Fruit fly (Drosophila melanogaster) whole organism, embryonic: Measurements from ENCODE around the gene CG13930.

Source experiments
- Atf6 ChIP-seq: fragments of 200-800 bp; sonication (Bioruptor generic); IDR thresholded peaks from 2 replicates; pipeline ENCODE4 v1.3.6; 2022; ENCODE audit warnings: missing biosample characterization, missing genetic modification characterization
- BEAF-32 ChIP-seq: fragments of 200-800 bp; sonication (Bioruptor generic); optimal IDR thresholded peaks from 3 replicates; lab custom pipeline; 2017; ENCODE audit warnings: missing biosample characterization, missing genetic modification characterization, mild to moderate bottlenecking, moderate library complexity, missing genetic modification reagents
- Bgb ChIP-seq: fragments of 200-800 bp; sonication (Bioruptor generic); IDR thresholded peaks from 2 replicates; pipeline ENCODE4 v1.3.6; 2022; ENCODE audit warnings: missing biosample characterization, missing genetic modification characterization; ENCODE audit not compliant: partially characterized antibody
- CG10543 ChIP-seq: fragments of 200-800 bp; sonication (Bioruptor generic); optimal IDR thresholded peaks from 3 replicates; lab custom pipeline; 2017; ENCODE audit warnings: missing biosample characterization, mild to moderate bottlenecking, missing genetic modification characterization, moderate library complexity
- CG11247 ChIP-seq: fragments of 200-800 bp; sonication (Bioruptor generic); IDR thresholded peaks from 2 replicates; pipeline ENCODE4 v1.3.6; 2022; ENCODE audit warnings: missing biosample characterization, missing genetic modification characterization
- CG11456 ChIP-seq: fragments of 200-800 bp; sonication (Bioruptor generic); IDR thresholded peaks from 3 replicates; pipeline ENCODE4 v1.3.6; 2022; ENCODE audit warnings: missing biosample characterization, missing genetic modification characterization
- CG12299 ChIP-seq: fragments of 200-800 bp; sonication (Bioruptor generic); optimal IDR thresholded peaks from 2 replicates; lab custom pipeline; 2018; ENCODE audit warnings: missing biosample characterization, mild to moderate bottlenecking, missing genetic modification characterization
- CG13287 ChIP-seq: fragments of 200-800 bp; sonication (Bioruptor generic); IDR thresholded peaks from 2 replicates; pipeline ENCODE4 v1.3.6; 2022; ENCODE audit warnings: missing biosample characterization, missing genetic modification characterization; ENCODE audit not compliant: partially characterized antibody
- CG15073 ChIP-seq: fragments of 200-800 bp; sonication (Bioruptor generic); optimal IDR thresholded peaks from 2 replicates; lab custom pipeline; 2016; ENCODE audit warnings: missing biosample characterization, missing genetic modification characterization
- CG15514 ChIP-seq: fragments of 200-800 bp; sonication (Bioruptor generic); optimal IDR thresholded peaks from 3 replicates; lab custom pipeline; 2017; ENCODE audit warnings: missing biosample characterization, missing genetic modification characterization, mild to moderate bottlenecking, moderate library complexity, missing genetic modification reagents
- CG15696 ChIP-seq: fragments of 200-800 bp; sonication (Bioruptor generic); optimal IDR thresholded peaks from 2 replicates; lab custom pipeline; 2019; ENCODE audit warnings: missing biosample characterization, mild to moderate bottlenecking, missing genetic modification characterization, moderate library complexity
- CG17568 ChIP-seq: fragments of 200-800 bp; sonication (Bioruptor generic); optimal IDR thresholded peaks from 2 replicates; lab custom pipeline; 2018; ENCODE audit warnings: missing biosample characterization, mild to moderate bottlenecking, missing genetic modification characterization, moderate library complexity
- CG18262 ChIP-seq: fragments of 200-800 bp; optimal IDR thresholded peaks from 3 replicates; lab custom pipeline; 2019; ENCODE audit warnings: missing biosample characterization, mild to moderate bottlenecking, missing genetic modification characterization, moderate library complexity
- CG2202 ChIP-seq: fragments of 200-800 bp; sonication (Bioruptor generic); optimal IDR thresholded peaks from 2 replicates; lab custom pipeline; 2018; ENCODE audit warnings: missing biosample characterization, mild to moderate bottlenecking, missing genetic modification characterization
- CG3065 ChIP-seq: fragments of 200-800 bp; sonication (Bioruptor generic); optimal IDR thresholded peaks from 2 replicates; lab custom pipeline; 2016; ENCODE audit warnings: missing biosample characterization, missing genetic modification characterization
- Camta ChIP-seq: fragments of 200-800 bp; sonication (Bioruptor generic); optimal IDR thresholded peaks from 2 replicates; lab custom pipeline; 2016; ENCODE audit warnings: missing biosample characterization, missing genetic modification characterization
- D ChIP-seq, 2 experiments: fragments of 200-800 bp in 1 of 2; fragments of >200 bp in 1 of 2; sonication (Bioruptor generic) in 1 of 2; optimal IDR thresholded peaks; 2 replicates in 1 of 2; 3 replicates in 1 of 2; lab custom pipeline; 2017; ENCODE audit warnings: mild to moderate bottlenecking in 1 of 2, missing biosample characterization in 1 of 2, missing genetic modification characterization in 1 of 2, missing genetic modification reagents in 1 of 2
- D19A ChIP-seq: fragments of 200-800 bp; optimal IDR thresholded peaks from 3 replicates; lab custom pipeline; 2019; ENCODE audit warnings: missing biosample characterization, mild to moderate bottlenecking, missing genetic modification characterization, moderate library complexity
- Dek ChIP-seq: fragments of 200-800 bp; sonication (Bioruptor generic); optimal IDR thresholded peaks from 3 replicates; lab custom pipeline; 2019; ENCODE audit warnings: missing biosample characterization, mild to moderate bottlenecking, missing genetic modification characterization, moderate library complexity
- Drgx ChIP-seq: fragments of 200-800 bp; sonication (Bioruptor generic); IDR thresholded peaks from 2 replicates; pipeline ENCODE4 v1.3.6; 2022; ENCODE audit warnings: missing biosample characterization, missing genetic modification characterization
- HmgZ ChIP-seq: fragments of 200-800 bp; sonication (Bioruptor generic); optimal IDR thresholded peaks from 2 replicates; lab custom pipeline; 2018; ENCODE audit warnings: missing biosample characterization, mild to moderate bottlenecking, missing genetic modification characterization
- Hr78 ChIP-seq, 2 experiments: fragments of 200-800 bp in 1 of 2; fragments of >200 bp in 1 of 2; sonication (Bioruptor generic) in 1 of 2; optimal IDR thresholded peaks; 2 replicates each; lab custom pipeline; 2017 to 2019; ENCODE audit warnings: missing biosample characterization in 2 of 2, missing genetic modification characterization in 2 of 2, mild to moderate bottlenecking in 1 of 2, moderate library complexity in 1 of 2
- MBD-R2 ChIP-seq: fragments of 200-800 bp; sonication (Bioruptor generic); IDR thresholded peaks from 2 replicates; pipeline ENCODE4 v1.3.6; 2022; ENCODE audit warnings: missing biosample characterization, missing genetic modification characterization
- MESR4 ChIP-seq: fragments of 200-800 bp; sonication (Bioruptor generic); optimal IDR thresholded peaks from 2 replicates; lab custom pipeline; 2018; ENCODE audit warnings: missing biosample characterization, mild to moderate bottlenecking, missing genetic modification characterization, moderate library complexity
- Med ChIP-seq: fragments of 200-800 bp; sonication (Bioruptor generic); peaks from one replicate; lab custom pipeline; 2016; ENCODE audit warnings: missing biosample characterization, missing genetic modification characterization, mild to moderate bottlenecking, inconsistent platforms, moderate library complexity
- Nf-YA ChIP-seq: fragments of 200-800 bp; sonication (Bioruptor generic); IDR thresholded peaks from 2 replicates; pipeline ENCODE4 v1.3.6; 2022; ENCODE audit warnings: missing biosample characterization, missing genetic modification characterization
- Opbp ChIP-seq: fragments of 200-800 bp; sonication (Bioruptor generic); IDR thresholded peaks from 3 replicates; pipeline ENCODE4 v1.3.6; 2022; ENCODE audit warnings: missing biosample characterization, missing genetic modification characterization; ENCODE audit not compliant: partially characterized antibody
- PHDP ChIP-seq: fragments of 200-800 bp; sonication (Bioruptor generic); optimal IDR thresholded peaks from 3 replicates; lab custom pipeline; 2018; ENCODE audit warnings: missing biosample characterization, mild to moderate bottlenecking, missing genetic modification characterization, moderate library complexity
- Pdp1 ChIP-seq, 2 experiments: fragments of 200-800 bp; sonication (Bioruptor generic); optimal IDR thresholded peaks; 3 replicates each; lab custom pipeline; 2016; ENCODE audit warnings: missing biosample characterization in 2 of 2, missing genetic modification characterization in 2 of 2, mild to moderate bottlenecking in 1 of 2, moderate library complexity in 1 of 2
- Rx ChIP-seq: fragments of 200-800 bp; sonication (Bioruptor generic); IDR thresholded peaks from 2 replicates; pipeline ENCODE4 v1.3.6; 2022; ENCODE audit warnings: missing biosample characterization, missing genetic modification characterization
- Trl ChIP-seq, 3 experiments: fragments of >200 bp in 2 of 3; fragments of 200-800 bp in 1 of 3; sonication (Bioruptor generic) in 1 of 3; optimal IDR thresholded peaks; 2 replicates in 1 of 3; 3 replicates in 2 of 3; lab custom pipeline; 2016 to 2017; ENCODE audit warnings: missing biosample characterization in 1 of 3, missing genetic modification characterization in 1 of 3
- amos ChIP-seq: fragments of 200-800 bp; sonication (Bioruptor generic); IDR thresholded peaks from 2 replicates; pipeline ENCODE4 v1.3.6; 2022; ENCODE audit warnings: missing biosample characterization, missing genetic modification characterization; ENCODE audit not compliant: partially characterized antibody
- bbx ChIP-seq: fragments of 200-800 bp; sonication (Bioruptor generic); IDR thresholded peaks from 2 replicates; pipeline ENCODE4 v1.3.6; 2022; ENCODE audit warnings: missing biosample characterization, missing genetic modification characterization; ENCODE audit not compliant: partially characterized antibody
- bowl ChIP-seq: fragments of 200-800 bp; sonication (Bioruptor generic); IDR thresholded peaks from 2 replicates; pipeline ENCODE4 v1.3.6; 2022; ENCODE audit warnings: missing biosample characterization, missing genetic modification characterization
- bsh ChIP-seq, 2 experiments: fragments of 200-800 bp; sonication (Bioruptor generic); optimal IDR thresholded peaks; 2 replicates each; lab custom pipeline; 2017 to 2018; ENCODE audit warnings: mild to moderate bottlenecking in 2 of 2, missing biosample characterization in 2 of 2, missing genetic modification characterization in 2 of 2, moderate library complexity in 1 of 2
- chif ChIP-seq, 2 experiments: fragments of 200-800 bp; sonication (Bioruptor generic); optimal IDR thresholded peaks; 3 replicates each; lab custom pipeline; 2016; ENCODE audit warnings: missing biosample characterization in 2 of 2, missing genetic modification characterization in 2 of 2
- fru ChIP-seq: fragments of >200 bp; optimal IDR thresholded peaks from 2 replicates; lab custom pipeline; 2017
- gem ChIP-seq: fragments of 200-800 bp; sonication (Bioruptor generic); optimal IDR thresholded peaks from 2 replicates; lab custom pipeline; 2019; ENCODE audit warnings: missing biosample characterization, mild to moderate bottlenecking, missing genetic modification characterization, moderate library complexity
- gfzf ChIP-seq: fragments of 200-800 bp; sonication (Bioruptor generic); optimal IDR thresholded peaks from 2 replicates; lab custom pipeline; 2016; ENCODE audit warnings: missing biosample characterization, mild to moderate bottlenecking, missing genetic modification characterization, moderate library complexity
- insv ChIP-seq, 2 experiments: fragments of 200-800 bp; sonication (Bioruptor generic); optimal IDR thresholded peaks; 3 replicates each; lab custom pipeline; 2016 to 2018; ENCODE audit warnings: missing biosample characterization in 2 of 2, missing genetic modification characterization in 2 of 2
- knrl ChIP-seq: fragments of 200-800 bp; sonication (Bioruptor generic); IDR thresholded peaks from 3 replicates; pipeline ENCODE4 v1.3.6; 2022; ENCODE audit warnings: missing biosample characterization, missing genetic modification characterization; ENCODE audit not compliant: partially characterized antibody
- luna ChIP-seq: fragments of 200-800 bp; sonication (Bioruptor generic); optimal IDR thresholded peaks from 2 replicates; lab custom pipeline; 2016; ENCODE audit warnings: missing biosample characterization, missing genetic modification characterization
- onecut ChIP-seq: fragments of 200-800 bp; sonication (Bioruptor generic); IDR thresholded peaks from 2 replicates; pipeline ENCODE4 v1.3.6; 2022; ENCODE audit warnings: missing biosample characterization, missing genetic modification characterization
- pzg ChIP-seq: fragments of 200-800 bp; sonication (Bioruptor generic); optimal IDR thresholded peaks from 3 replicates; lab custom pipeline; 2018; ENCODE audit warnings: missing biosample characterization, mild to moderate bottlenecking, missing genetic modification characterization, moderate library complexity
- sna ChIP-seq: fragments of 200-800 bp; sonication (Bioruptor generic); IDR thresholded peaks from 2 replicates; pipeline ENCODE4 v1.3.6; 2022; ENCODE audit warnings: missing biosample characterization, missing genetic modification characterization; ENCODE audit not compliant: partially characterized antibody
- so ChIP-seq: fragments of 200-800 bp; sonication (Bioruptor generic); IDR thresholded peaks from 3 replicates; pipeline ENCODE4 v1.3.6; 2022; ENCODE audit warnings: missing biosample characterization, missing genetic modification characterization
- stwl ChIP-seq: fragments of 200-800 bp; sonication (Bioruptor generic); optimal IDR thresholded peaks from 3 replicates; lab custom pipeline; 2018; ENCODE audit warnings: missing biosample characterization, mild to moderate bottlenecking, missing genetic modification characterization, moderate library complexity

The CG13930 gene

dm6 chr3L:1652700-1653200, 19.8 kb downstream of the CG13930 start, which contains the start of the genes CG7970 and Vta1 (continued):
- TF ChIP-seq sna (0 out of 2 replicates have a peak, but pooled peaks have one; percentile 23), CG3065 (GFP tag; lab: Kevin White, UChicago) (no peak), Drgx (GFP tag; lab: Robert Waterston, UW) (peak; percentile 63), Opbp (GFP tag; lab: Robert Waterston, UW) (0 out of 3 replicates have a peak, but pooled peaks have one; percentile 44), gem (no peak), HmgZ (tag; lab: Kevin White, UChicago) (peak; percentile 64), CG15514 (GFP tag; lab: Kevin White, UChicago) (peak; percentile 99), CG12299 (tag; lab: Kevin White, UChicago) (no peak), MESR4 (peak; percentile 68), Hr78 (GFP tag; optimal IDR thresholded peaks at IDR 0.05; lab: Kevin White, UChicago) (peak in 1 of 2 experiments; percentile 94), CG10543 (no peak), bsh (GFP tag; optimal IDR thresholded peaks at IDR 0.05; lab: Kevin White, UChicago) (peak in 1 of 2 experiments; percentile 74), CG15073 (GFP tag; lab: Kevin White, UChicago) (no peak), Rx (GFP tag; lab: Robert Waterston, UW) (no peak), amos (GFP tag; lab: Robert Waterston, UW) (peak; percentile 30; the same call in 1 of the 2 replicates), CG11456 (no peak), D (optimal IDR thresholded peaks at IDR 0.05; lab: Kevin White, UChicago) (peak; percentile 5), D (GFP tag; optimal IDR thresholded peaks at IDR 0.05; lab: Kevin White, UChicago) (no peak), knrl (GFP tag; lab: Robert Waterston, UW) (0 out of 3 replicates have a peak, but pooled peaks have one; percentile 28), CG15696 (tag; lab: Kevin White, UChicago) (no peak), Trl (optimal IDR thresholded peaks at IDR 0.05; lab: Kevin White, UChicago) (peak in 1 of 2 experiments; percentile 22), Trl (GFP tag; optimal IDR thresholded peaks at IDR 0.05; lab: Kevin White, UChicago) (no peak), CG11247 (GFP tag; lab: Robert Waterston, UW) (no peak), gfzf (peak; percentile 85), pzg (GFP tag; lab: Kevin White, UChicago) (peak; percentile 79), CG13287 (GFP tag; lab: Robert Waterston, UW) (peak; percentile 43; the same call in 1 of the 2 replicates), BEAF-32 (GFP tag; lab: Kevin White, UChicago) (peak; percentile 8)

- TF ChIP-seq CG17568 (GFP tag; lab: Kevin White, UChicago) (no peak), Camta (GFP tag; lab: Kevin White, UChicago) (no peak), chif (GFP tag; optimal IDR thresholded peaks at IDR 0.05; lab: Kevin White, UChicago) (no peak), Med (GFP tag; lab: Kevin White, UChicago) (peak; percentile 39), Dek (tag; lab: Kevin White, UChicago) (no peak), bbx (no peak), D19A (tag; lab: Kevin White, UChicago) (no peak), CG18262 (no peak), Pdp1 (GFP tag; optimal IDR thresholded peaks at IDR 0.05; lab: Kevin White, UChicago) (peak in 1 of 2 experiments; percentile 47), fru (lab: Kevin White, UChicago) (no peak), bowl (GFP tag; lab: Robert Waterston, UW) (no peak), PHDP (no peak), luna (GFP tag; lab: Kevin White, UChicago) (no peak), Nf-YA (GFP tag; lab: Robert Waterston, UW) (no peak), so (GFP tag; lab: Robert Waterston, UW) (0 out of 3 replicates have a peak, but pooled peaks have one; percentile 30), onecut (GFP tag; lab: Robert Waterston, UW) (peak; percentile 95), Bgb (GFP tag; lab: Robert Waterston, UW) (0 out of 2 replicates have a peak, but pooled peaks have one; percentile 27), MBD-R2 (GFP tag; lab: Robert Waterston, UW) (peak; percentile 10; the same call in 1 of the 2 replicates), CG2202 (tag; lab: Kevin White, UChicago) (no peak), stwl (tag; lab: Kevin White, UChicago) (no peak), CG11247 (GFP tag; lab: Robert Waterston, UW) (no peak), Atf6 (GFP tag; lab: Robert Waterston, UW) (no peak), insv (GFP tag; optimal IDR thresholded peaks at IDR 0.05; lab: Kevin White, UChicago) (no peak)
Measured at dm6 chr3L:1649363-1649762, 23.2 kb downstream of the CG13930 start.
